Fruit fly (Drosophila melanogaster) whole organism, embryonic: ENCODE results near the gene Tbca.

Experiments used
- ATbp ChIP-seq: fragments of 200-800 bp; sonication (Bioruptor generic); optimal IDR thresholded peaks from 2 replicates; lab custom pipeline; 2017; ENCODE audit warnings: missing biosample characterization, mild to moderate bottlenecking, missing genetic modification characterization, missing genetic modification reagents
- Blimp-1 ChIP-seq: fragments of 200-800 bp; sonication (Bioruptor generic); optimal IDR thresholded peaks from 3 replicates; lab custom pipeline; 2018; ENCODE audit warnings: missing biosample characterization, missing genetic modification characterization, mild to moderate bottlenecking, moderate library complexity, missing genetic modification reagents
- CG10979 ChIP-seq: fragments of 200-800 bp; sonication (Bioruptor generic); optimal IDR thresholded peaks from 2 replicates; lab custom pipeline; 2018; ENCODE audit warnings: missing biosample characterization, mild to moderate bottlenecking, missing genetic modification characterization, moderate library complexity
- CG14965 ChIP-seq: fragments of 200-800 bp; sonication (Bioruptor generic); optimal IDR thresholded peaks from 2 replicates; lab custom pipeline; 2016; ENCODE audit warnings: missing biosample characterization, missing genetic modification characterization, borderline replicate concordance
- CG1603 ChIP-seq: fragments of 200-800 bp; sonication (Bioruptor generic); optimal IDR thresholded peaks from 2 replicates; lab custom pipeline; 2019; ENCODE audit warnings: missing biosample characterization, mild to moderate bottlenecking, missing genetic modification characterization, moderate library complexity
- CG16813 ChIP-seq: fragments of 200-800 bp; sonication (Bioruptor generic); IDR thresholded peaks from 3 replicates; pipeline ENCODE4 v1.3.6; 2022; ENCODE audit warnings: missing biosample characterization, missing genetic modification characterization; ENCODE audit not compliant: partially characterized antibody
- CG17361 ChIP-seq: fragments of 200-800 bp; sonication (Bioruptor generic); IDR thresholded peaks from 3 replicates; pipeline ENCODE4 v1.3.6; 2022; ENCODE audit warnings: missing biosample characterization, missing genetic modification characterization
- CG18262 ChIP-seq: fragments of 200-800 bp; optimal IDR thresholded peaks from 3 replicates; lab custom pipeline; 2019; ENCODE audit warnings: missing biosample characterization, mild to moderate bottlenecking, missing genetic modification characterization, moderate library complexity
- CG2712 ChIP-seq: fragments of 200-800 bp; optimal IDR thresholded peaks from 3 replicates; lab custom pipeline; 2019; ENCODE audit warnings: missing biosample characterization, mild to moderate bottlenecking, missing genetic modification characterization, moderate library complexity
- CG30403 ChIP-seq: fragments of 200-800 bp; sonication (Bioruptor generic); optimal IDR thresholded peaks from 3 replicates; lab custom pipeline; 2016; ENCODE audit warnings: missing biosample characterization, missing genetic modification characterization
- CG4404 ChIP-seq: fragments of 200-800 bp; sonication (Bioruptor generic); IDR thresholded peaks from 2 replicates; pipeline ENCODE4 v1.3.6; 2022; ENCODE audit warnings: missing biosample characterization, missing genetic modification characterization
- CG6654 ChIP-seq: fragments of 200-800 bp; sonication (Bioruptor generic); optimal IDR thresholded peaks from 2 replicates; lab custom pipeline; 2017; ENCODE audit warnings: missing biosample characterization, mild to moderate bottlenecking, missing genetic modification characterization
- CG6765 ChIP-seq: fragments of 200-800 bp; sonication (Bioruptor generic); optimal IDR thresholded peaks from 3 replicates; lab custom pipeline; 2017; ENCODE audit warnings: missing biosample characterization, mild to moderate bottlenecking, missing genetic modification characterization
- CG7271 ChIP-seq: fragments of 200-800 bp; sonication (Bioruptor generic); optimal IDR thresholded peaks from 2 replicates; lab custom pipeline; 2018; ENCODE audit warnings: missing biosample characterization, mild to moderate bottlenecking, missing genetic modification characterization, moderate library complexity
- CG7745 ChIP-seq: fragments of 200-800 bp; sonication (Bioruptor generic); optimal IDR thresholded peaks from 2 replicates; lab custom pipeline; 2018; ENCODE audit warnings: missing biosample characterization, mild to moderate bottlenecking, missing genetic modification characterization, moderate library complexity
- CG7839 ChIP-seq: fragments of 200-800 bp; sonication (Bioruptor generic); optimal IDR thresholded peaks from 3 replicates; lab custom pipeline; 2018; ENCODE audit warnings: missing biosample characterization, mild to moderate bottlenecking, missing genetic modification characterization, moderate library complexity
- CG9437 ChIP-seq: fragments of 200-800 bp; sonication (Bioruptor generic); optimal IDR thresholded peaks from 2 replicates; lab custom pipeline; 2018; ENCODE audit warnings: missing biosample characterization, mild to moderate bottlenecking, missing genetic modification characterization
- D19A ChIP-seq: fragments of 200-800 bp; optimal IDR thresholded peaks from 3 replicates; lab custom pipeline; 2019; ENCODE audit warnings: missing biosample characterization, mild to moderate bottlenecking, missing genetic modification characterization, moderate library complexity
- D19B ChIP-seq: fragments of 200-800 bp; sonication (Bioruptor generic); optimal IDR thresholded peaks from 2 replicates; lab custom pipeline; 2017; ENCODE audit warnings: missing biosample characterization, mild to moderate bottlenecking, missing genetic modification characterization
- Ets97D ChIP-seq: fragments of 200-800 bp; sonication (Bioruptor generic); optimal IDR thresholded peaks from 3 replicates; lab custom pipeline; 2016; ENCODE audit warnings: missing biosample characterization, missing genetic modification characterization
- HLH54F ChIP-seq: fragments of 200-800 bp; sonication (Bioruptor generic); optimal IDR thresholded peaks from 3 replicates; lab custom pipeline; 2016; ENCODE audit warnings: missing biosample characterization, missing genetic modification characterization
- Hey ChIP-seq: fragments of 200-800 bp; sonication (Bioruptor generic); optimal IDR thresholded peaks from 3 replicates; lab custom pipeline; 2018; ENCODE audit warnings: missing biosample characterization, mild to moderate bottlenecking, missing genetic modification characterization
- Lim3 ChIP-seq: fragments of 200-800 bp; sonication (Bioruptor generic); IDR thresholded peaks from 2 replicates; pipeline ENCODE4 v1.3.6; 2022; ENCODE audit warnings: missing biosample characterization, missing genetic modification characterization
- Med ChIP-seq: fragments of 200-800 bp; sonication (Bioruptor generic); peaks from one replicate; lab custom pipeline; 2016; ENCODE audit warnings: missing biosample characterization, missing genetic modification characterization, mild to moderate bottlenecking, inconsistent platforms, moderate library complexity
- NfI ChIP-seq: fragments of 200-800 bp; sonication (Bioruptor generic); optimal IDR thresholded peaks from 3 replicates; lab custom pipeline; 2018; ENCODE audit warnings: missing biosample characterization, mild to moderate bottlenecking, missing genetic modification characterization, moderate library complexity
- Pdp1 ChIP-seq, 2 experiments: fragments of 200-800 bp; sonication (Bioruptor generic); optimal IDR thresholded peaks; 3 replicates each; lab custom pipeline; 2016; ENCODE audit warnings: missing biosample characterization in 2 of 2, missing genetic modification characterization in 2 of 2, mild to moderate bottlenecking in 1 of 2, moderate library complexity in 1 of 2
- Scr ChIP-seq: fragments of 200-800 bp; sonication (Bioruptor generic); IDR thresholded peaks from 2 replicates; pipeline ENCODE4 v1.3.6; 2022; ENCODE audit warnings: missing biosample characterization, missing genetic modification characterization; ENCODE audit not compliant: partially characterized antibody
- Sox102F ChIP-seq: fragments of 200-800 bp; sonication (Bioruptor generic); optimal IDR thresholded peaks from 2 replicates; lab custom pipeline; 2018; ENCODE audit warnings: missing biosample characterization, mild to moderate bottlenecking, missing genetic modification characterization, moderate library complexity
- Ssrp ChIP-seq: fragments of 200-800 bp; sonication (Bioruptor generic); optimal IDR thresholded peaks from 2 replicates; lab custom pipeline; 2018; ENCODE audit warnings: missing biosample characterization, mild to moderate bottlenecking, missing genetic modification characterization, moderate library complexity
- Xbp1 ChIP-seq: fragments of 200-800 bp; sonication (Bioruptor generic); optimal IDR thresholded peaks from 3 replicates; lab custom pipeline; 2016; ENCODE audit warnings: missing biosample characterization, mild to moderate bottlenecking, missing genetic modification characterization
- ap ChIP-seq: fragments of 200-800 bp; sonication (Bioruptor generic); IDR thresholded peaks from 2 replicates; pipeline ENCODE4 v1.3.6; 2022; ENCODE audit warnings: missing biosample characterization, missing genetic modification characterization
- caup ChIP-seq: fragments of 200-800 bp; sonication (Bioruptor generic); optimal IDR thresholded peaks from 3 replicates; lab custom pipeline; 2017; ENCODE audit warnings: missing biosample characterization, mild to moderate bottlenecking, missing genetic modification characterization, moderate library complexity; ENCODE audit not compliant: severe bottlenecking
- cwo ChIP-seq: fragments of 200-800 bp; sonication (Bioruptor generic); optimal IDR thresholded peaks from 3 replicates; lab custom pipeline; 2017; ENCODE audit warnings: missing biosample characterization, missing genetic modification characterization, mild to moderate bottlenecking, moderate library complexity, missing genetic modification reagents
- fd102C ChIP-seq: fragments of 200-800 bp; sonication (Bioruptor generic); optimal IDR thresholded peaks from 2 replicates; lab custom pipeline; 2018; ENCODE audit warnings: missing biosample characterization, mild to moderate bottlenecking, missing genetic modification characterization, moderate library complexity
- fd96Cb ChIP-seq: fragments of 200-800 bp; sonication (Bioruptor generic); optimal IDR thresholded peaks from 2 replicates; lab custom pipeline; 2018; ENCODE audit warnings: missing biosample characterization, mild to moderate bottlenecking, missing genetic modification characterization, moderate library complexity
- ind ChIP-seq: fragments of 200-800 bp; sonication (Bioruptor generic); optimal IDR thresholded peaks from 3 replicates; lab custom pipeline; 2016; ENCODE audit warnings: missing biosample characterization, missing genetic modification characterization
- nerfin-2 ChIP-seq: fragments of 200-800 bp; sonication (Bioruptor generic); IDR thresholded peaks from 2 replicates; pipeline ENCODE4 v1.3.6; 2022; ENCODE audit warnings: missing biosample characterization, missing genetic modification characterization; ENCODE audit not compliant: partially characterized antibody
- nmo ChIP-seq: fragments of 200-800 bp; sonication (Bioruptor generic); optimal IDR thresholded peaks from 2 replicates; lab custom pipeline; 2018; ENCODE audit warnings: missing biosample characterization, mild to moderate bottlenecking, missing genetic modification characterization, moderate library complexity
- peb ChIP-seq: fragments of 200-800 bp; sonication (Bioruptor generic); IDR thresholded peaks from 2 replicates; pipeline ENCODE4 v1.3.6; 2022; ENCODE audit warnings: missing biosample characterization, missing genetic modification characterization
- phol ChIP-seq: fragments of 200-800 bp; sonication (Bioruptor generic); optimal IDR thresholded peaks from 3 replicates; lab custom pipeline; 2018; ENCODE audit warnings: missing biosample characterization, mild to moderate bottlenecking, missing genetic modification characterization, moderate library complexity
- prd ChIP-seq, 3 experiments: fragments of >200 bp in 2 of 3; fragments of 200-800 bp in 1 of 3; sonication (Bioruptor generic) in 1 of 3; optimal IDR thresholded peaks in 2 of 3; IDR thresholded peaks in 1 of 3; 2 replicates in 2 of 3; 3 replicates in 1 of 3; pipeline versions ENCODE4 v1.3.6 to Lab custom; 2017 to 2022; ENCODE audit warnings: missing biosample characterization in 1 of 3, missing genetic modification characterization in 1 of 3
- ranshi ChIP-seq: fragments of 200-800 bp; sonication (Bioruptor generic); IDR thresholded peaks from 2 replicates; pipeline ENCODE4 v1.3.6; 2022; ENCODE audit warnings: missing biosample characterization, missing genetic modification characterization
- row ChIP-seq: fragments of 200-800 bp; sonication (Bioruptor generic); IDR thresholded peaks from 3 replicates; pipeline ENCODE4 v1.3.6; 2022; ENCODE audit warnings: missing biosample characterization, missing genetic modification characterization
- slou ChIP-seq: fragments of 200-800 bp; sonication (Bioruptor generic); optimal IDR thresholded peaks from 3 replicates; lab custom pipeline; 2016; ENCODE audit warnings: missing biosample characterization, missing genetic modification characterization
- tll ChIP-seq, 2 experiments: fragments of 200-800 bp in 1 of 2; fragments of >200 bp in 1 of 2; sonication (Bioruptor generic) in 1 of 2; optimal IDR thresholded peaks; 2 replicates each; lab custom pipeline; 2017 to 2019; ENCODE audit warnings: missing biosample characterization in 2 of 2, missing genetic modification characterization in 2 of 2, mild to moderate bottlenecking in 1 of 2, moderate library complexity in 1 of 2
- tna ChIP-seq: fragments of 200-800 bp; sonication (Bioruptor generic); IDR thresholded peaks from 2 replicates; pipeline ENCODE4 v1.3.6; 2022; ENCODE audit warnings: missing biosample characterization, missing genetic modification characterization; ENCODE audit not compliant: partially characterized antibody
- ttk ChIP-seq: fragments of 200-800 bp; sonication (Bioruptor generic); IDR thresholded peaks from 2 replicates; pipeline ENCODE4 v2.1.2; 2022; ENCODE audit warnings: missing biosample characterization, missing genetic modification characterization
- usp ChIP-seq: fragments of >200 bp; optimal IDR thresholded peaks from 2 replicates; lab custom pipeline; 2017; ENCODE audit warnings: missing biosample characterization, missing genetic modification characterization

Tbca gene

dm6 chr3R:31718168-31718565 is 25.1 kb upstream of the Tbca start (continued):
- no peak for TF ChIP-seq nerfin-2 (GFP tag; lab: Robert Waterston, UW)
- TF ChIP-seq Med: peak; percentile 9
- TF ChIP-seq prd (optimal IDR thresholded peaks at IDR 0.05; lab: Kevin White, UChicago): no peak
- peak; percentile 35; the same call in 1 of the 3 replicates for TF ChIP-seq prd (GFP tag; IDR thresholded peaks at IDR 0.05; lab: Robert Waterston, UW)
- TF ChIP-seq CG14965: no peak
- no peak for TF ChIP-seq peb
- TF ChIP-seq CG17361: 0 out of 3 replicates have a peak, but pooled peaks have one; percentile 25
- TF ChIP-seq cwo: no peak
- no peak for TF ChIP-seq tll (GFP tag; optimal IDR thresholded peaks at IDR 0.05; lab: Kevin White, UChicago)
- TF ChIP-seq CG1603 (tag; lab: Kevin White, UChicago): peak; percentile 8
- TF ChIP-seq ind (GFP tag; lab: Kevin White, UChicago): peak; percentile 29
- no peak for TF ChIP-seq HLH54F
- TF ChIP-seq CG16813: no peak
- TF ChIP-seq Blimp-1 (GFP tag; lab: Kevin White, UChicago): peak; percentile 28
- TF ChIP-seq CG6765 (GFP tag; lab: Kevin White, UChicago): no peak
- no peak for TF ChIP-seq slou (GFP tag; lab: Kevin White, UChicago)
- TF ChIP-seq row (GFP tag; lab: Robert Waterston, UW): peak; percentile 43; the same call in 1 of the 3 replicates
- TF ChIP-seq Lim3: no peak
- 0 out of 2 replicates have a peak, but pooled peaks have one; percentile 12 for TF ChIP-seq ap (GFP tag; lab: Robert Waterston, UW)
- peak; percentile 10 for TF ChIP-seq Ssrp (tag; lab: Kevin White, UChicago)
- no peak for TF ChIP-seq Pdp1 (GFP tag; optimal IDR thresholded peaks at IDR 0.05; lab: Kevin White, UChicago)
- TF ChIP-seq ranshi (GFP tag; lab: Robert Waterston, UW): peak; percentile 14; the same call in 1 of the 2 replicates
- no peak for TF ChIP-seq tna (GFP tag; lab: Robert Waterston, UW)
- TF ChIP-seq caup (GFP tag; lab: Kevin White, UChicago): no peak
- TF ChIP-seq Sox102F (GFP tag; lab: Kevin White, UChicago): peak; percentile 26
- TF ChIP-seq ttk (GFP tag; lab: Robert Waterston, UW): no peak
- peak; percentile 41 for TF ChIP-seq phol
- TF ChIP-seq D19B (GFP tag; lab: Kevin White, UChicago): peak; percentile 76
- TF ChIP-seq nmo (GFP tag; lab: Kevin White, UChicago): peak; percentile 0
- TF ChIP-seq usp (GFP tag; lab: Kevin White, UChicago): no peak
- TF ChIP-seq CG2712 (tag; lab: Kevin White, UChicago): peak; percentile 21
- peak; percentile 6 for TF ChIP-seq CG6654 (GFP tag; lab: Kevin White, UChicago)
- no peak for TF ChIP-seq CG7745 (tag; lab: Kevin White, UChicago)
- TF ChIP-seq D19A (tag; lab: Kevin White, UChicago): no peak
- no peak for TF ChIP-seq CG4404 (GFP tag; lab: Robert Waterston, UW)
- peak; percentile 18 for TF ChIP-seq CG30403
- TF ChIP-seq CG18262 (tag; lab: Kevin White, UChicago): peak; percentile 42
- TF ChIP-seq CG10979 (tag; lab: Kevin White, UChicago): peak; percentile 31
- TF ChIP-seq CG9437 (GFP tag; lab: Kevin White, UChicago): no peak
- TF ChIP-seq Hey (tag; lab: Kevin White, UChicago): no peak
- TF ChIP-seq fd96Cb: peak; percentile 24
- TF ChIP-seq CG7271 (tag; lab: Kevin White, UChicago): no peak
- no peak for TF ChIP-seq Ets97D (GFP tag; lab: Kevin White, UChicago)
- TF ChIP-seq fd102C (GFP tag; lab: Kevin White, UChicago): no peak
- TF ChIP-seq Scr (GFP tag; lab: Robert Waterston, UW): no peak
- no peak for TF ChIP-seq NfI (GFP tag; lab: Kevin White, UChicago)
- peak; percentile 40 for TF ChIP-seq ATbp (GFP tag; lab: Kevin White, UChicago)
- TF ChIP-seq Xbp1: peak; percentile 18
- peak; percentile 1 for TF ChIP-seq CG7839 (tag; lab: Kevin White, UChicago)
